Fruit fly (Drosophila melanogaster) whole organism, embryonic: ENCODE measurements around the gene MED15.
A peak's percentile ranks its signal among the peaks of the same experiment; 100 is the strongest.

Experiments
- CG15601 ChIP-seq: fragments of 200-800 bp; sonication (Bioruptor generic); optimal IDR thresholded peaks from 3 replicates; lab custom pipeline; 2019; ENCODE audit warnings: missing biosample characterization, mild to moderate bottlenecking, missing genetic modification characterization, moderate library complexity
- CG2120 ChIP-seq: fragments of 200-800 bp; sonication (Bioruptor generic); optimal IDR thresholded peaks from 3 replicates; lab custom pipeline; 2016; ENCODE audit warnings: missing biosample characterization, missing genetic modification characterization
- CrebB ChIP-seq: fragments of 200-800 bp; sonication (Bioruptor generic); optimal IDR thresholded peaks from 3 replicates; lab custom pipeline; 2018; ENCODE audit warnings: missing biosample characterization, mild to moderate bottlenecking, missing genetic modification characterization
- E2f1 ChIP-seq: fragments of 200-800 bp; sonication (Bioruptor generic); IDR thresholded peaks from 2 replicates; pipeline ENCODE4 v1.3.6; 2022; ENCODE audit warnings: missing biosample characterization, missing genetic modification characterization
- en ChIP-seq: fragments of 200-800 bp; sonication (Bioruptor generic); optimal IDR thresholded peaks from 2 replicates; lab custom pipeline; 2016; ENCODE audit warnings: missing biosample characterization, missing genetic modification characterization
- gro ChIP-seq: fragments of 200-800 bp; sonication (Bioruptor generic); optimal IDR thresholded peaks from 2 replicates; lab custom pipeline; 2016; ENCODE audit warnings: missing biosample characterization, missing genetic modification characterization
- knrl ChIP-seq: fragments of 200-800 bp; sonication (Bioruptor generic); IDR thresholded peaks from 3 replicates; pipeline ENCODE4 v1.3.6; 2022; ENCODE audit warnings: missing biosample characterization, missing genetic modification characterization; ENCODE audit not compliant: partially characterized antibody
- nmo ChIP-seq: fragments of 200-800 bp; sonication (Bioruptor generic); optimal IDR thresholded peaks from 2 replicates; lab custom pipeline; 2018; ENCODE audit warnings: missing biosample characterization, mild to moderate bottlenecking, missing genetic modification characterization, moderate library complexity

DNA sequence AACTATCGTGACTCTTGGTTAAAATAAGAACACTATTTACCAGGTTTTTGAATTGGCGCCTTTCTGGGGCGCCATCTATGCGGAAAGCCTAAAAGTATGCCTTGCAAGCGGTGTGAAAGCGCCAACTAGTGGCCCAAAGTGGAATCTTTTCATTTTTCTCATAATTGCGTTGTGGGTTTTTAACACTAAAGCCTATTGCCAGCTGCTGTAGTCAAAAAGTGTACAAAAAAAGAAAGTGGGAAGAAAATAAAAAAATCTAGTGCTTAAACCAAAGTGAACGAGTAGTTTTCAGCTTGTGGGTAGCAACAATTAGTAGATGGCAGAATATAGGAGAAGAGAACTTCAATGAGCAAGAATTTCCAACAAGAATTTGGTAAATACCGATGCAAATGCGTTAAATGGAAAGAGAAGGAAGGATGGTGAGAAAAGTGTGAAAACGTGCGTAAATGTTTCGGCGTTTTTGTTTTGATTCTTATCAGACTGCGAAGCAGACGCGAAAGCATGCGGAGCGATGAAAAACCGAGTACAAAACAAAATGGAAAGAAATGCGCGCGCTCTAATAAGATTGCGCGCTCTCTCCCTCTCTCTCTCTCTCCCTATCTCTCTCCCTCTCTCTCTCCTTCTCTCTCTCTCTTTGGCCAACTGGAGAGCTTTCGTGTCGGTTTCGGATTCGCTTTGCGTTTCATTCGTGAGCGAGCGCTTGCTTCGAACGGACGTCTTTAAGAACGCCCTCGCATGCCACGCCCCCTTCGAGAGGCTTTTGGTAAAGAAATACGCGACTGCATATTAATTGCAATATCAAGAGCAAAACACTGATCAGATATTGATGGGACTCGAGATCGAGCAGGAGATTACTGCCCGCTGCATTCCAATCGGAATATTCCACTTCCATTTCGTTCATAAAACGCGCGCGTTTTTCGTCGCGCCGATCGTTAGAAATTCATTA is 17.6 kb downstream of the MED15 start:
- TF ChIP-seq en = peak; percentile 5
- peak; percentile 36 for TF ChIP-seq CG15601
- TF ChIP-seq nmo (GFP tag; lab: Kevin White, UChicago) = peak; percentile 71
- peak; percentile 65 for TF ChIP-seq CG2120 (GFP tag; lab: Kevin White, UChicago)
- peak; percentile 25 for TF ChIP-seq CrebB (tag; lab: Kevin White, UChicago)
- TF ChIP-seq E2f1 (GFP tag; lab: Robert Waterston, UW) = peak; percentile 66
- TF ChIP-seq knrl (GFP tag; lab: Robert Waterston, UW) = peak; percentile 49; the same call in 1 of the 3 replicates
- peak; percentile 89 for TF ChIP-seq gro
